Worm (Caenorhabditis elegans): ENCODE measurements around the gene C39H7.4.
A peak's percentile ranks its signal among the peaks of the same experiment; 100 is the strongest.

The C39H7.4 gene

ce11 chrIV:5655966-5656389 is 41.6 kb upstream of the C39H7.4 start (continued):
- TF ChIP-seq Y75B8A.6 (GFP tag; IDR thresholded peaks at IDR 0.05) (peak; percentile 43; the same call in 1 of the 2 replicates), mes-2 (tag; optimal IDR thresholded peaks at IDR 0.05; ENCODE audit: poor library complexity, severe bottlenecking) (peak; percentile 31), lim-7 (GFP tag; IDR thresholded peaks at IDR 0.05) (no peak), zip-11 (GFP tag; IDR thresholded peaks at IDR 0.05) (no peak), lir-3 (tag; optimal IDR thresholded peaks at IDR 0.05) (no peak), ZK337.2 (GFP tag; IDR thresholded peaks at IDR 0.05) (no peak), daf-12 (tag; optimal IDR thresholded peaks at IDR 0.05) (no peak), ctbp-1 (GFP tag; IDR thresholded peaks at IDR 0.05) (no peak), T20F7.1 (GFP tag; optimal IDR thresholded peaks at IDR 0.05) (peak; percentile 53), unc-62 (GFP tag; optimal IDR thresholded peaks at IDR 0.05 in 1 of 2) (no peak), unc-62 (tag; optimal IDR thresholded peaks at IDR 0.05) (no peak), lsy-2 (tag; optimal IDR thresholded peaks at IDR 0.05) (peak in 1 of 2 experiments; percentile 59), daf-19 (GFP tag; conservative IDR thresholded peaks at IDR 0.05) (no peak), attf-4 (tag; optimal IDR thresholded peaks at IDR 0.05) (no peak), lin-38 (GFP tag; IDR thresholded peaks at IDR 0.05) (0 out of 2 replicates have a peak, but pooled peaks have one; percentile 25), nhr-6 (tag; optimal IDR thresholded peaks at IDR 0.05) (no peak), nhr-102 (tag; optimal IDR thresholded peaks at IDR 0.05) (peak; percentile 4), mep-1 (tag; optimal IDR thresholded peaks at IDR 0.05) (peak; percentile 77), F37D6.2 (tag; optimal IDR thresholded peaks at IDR 0.05) (no peak), cey-2 (tag; optimal IDR thresholded peaks at IDR 0.05; ENCODE audit: borderline replicate concordance, insufficient read depth) (no peak), tag-97 (GFP tag; IDR thresholded peaks at IDR 0.05) (no peak), R02D3.7 (tag; optimal IDR thresholded peaks at IDR 0.05) (no peak), F10B5.3 (tag; optimal IDR thresholded peaks at IDR 0.05) (no peak), skn-1 (tag; optimal IDR thresholded peaks at IDR 0.05) (no peak), nhr-10 (tag; optimal IDR thresholded peaks at IDR 0.05) (peak; percentile 71), zfp-2 (tag; optimal IDR thresholded peaks at IDR 0.05) (no peak), unc-39 (tag; optimal IDR thresholded peaks at IDR 0.05) (no peak), nhr-42 (GFP tag; IDR thresholded peaks at IDR 0.05) (no peak), lin-13 (GFP tag; optimal IDR thresholded peaks at IDR 0.05) (peak; percentile 95), php-3 (GFP tag; IDR thresholded peaks at IDR 0.05) (no peak), fkh-10 (GFP tag; optimal IDR thresholded peaks at IDR 0.05) (no peak), T26A8.4 (GFP tag; IDR thresholded peaks at IDR 0.05) (peak; percentile 44), dve-1 (tag; optimal IDR thresholded peaks at IDR 0.05; ENCODE audit: insufficient read depth) (peak; percentile 81), pha-4 (GFP tag; IDR thresholded peaks at IDR 0.05) (peak; percentile 63; the same call in 1 of the 2 replicates), pha-4 (tag; optimal IDR thresholded peaks at IDR 0.05) (no peak), hlh-30 (tag; optimal IDR thresholded peaks at IDR 0.05; ENCODE audit: insufficient read depth) (peak; percentile 51), mdl-1 (tag; optimal IDR thresholded peaks at IDR 0.05) (peak in 1 of 2 experiments; percentile 81), jun-1 (tag; optimal IDR thresholded peaks at IDR 0.05) (no peak), ceh-82 (tag; optimal IDR thresholded peaks at IDR 0.05) (no peak), set-16 (GFP tag; IDR thresholded peaks at IDR 0.05) (no peak), lin-15B (tag; optimal IDR thresholded peaks at IDR 0.05) (peak; percentile 3), ceh-28 (tag; optimal IDR thresholded peaks at IDR 0.05) (no peak), zag-1 (tag; optimal IDR thresholded peaks at IDR 0.05) (no peak), gei-8 (GFP tag; optimal IDR thresholded peaks at IDR 0.05) (no peak), madf-9 (GFP tag; conservative IDR thresholded peaks at IDR 0.05) (no peak; the same call in 1 of the 2 replicates), sdz-12 (GFP tag; optimal IDR thresholded peaks at IDR 0.05) (no peak), D1046.2 (GFP tag; IDR thresholded peaks at IDR 0.05) (no peak), snpc-1.2 (GFP tag; IDR thresholded peaks at IDR 0.05) (no peak), F49E8.2 (tag; optimal IDR thresholded peaks at IDR 0.05; ENCODE audit: borderline replicate concordance) (no peak), mxl-3 (GFP tag; optimal IDR thresholded peaks at IDR 0.05) (peak; percentile 46), nhr-237 (tag; optimal IDR thresholded peaks at IDR 0.05) (no peak)
